Fruit fly (Drosophila melanogaster): ENCODE measurements around the gene TORIP.
A peak's percentile ranks its signal among the peaks of the same experiment; 100 is the strongest.

TORIP gene

dm6 chr3L:19791688-19792073 is 13.2 kb downstream of the TORIP start (continued):
- TF ChIP-seq Dip2 (GFP tag; IDR thresholded peaks at IDR 0.05) (no peak), Nf-YC (tag; optimal IDR thresholded peaks at IDR 0.05) (no peak), Myb (GFP tag; optimal IDR thresholded peaks at IDR 0.05) (no peak), Aef1 (GFP tag; IDR thresholded peaks at IDR 0.05) (no peak), CG30020 (tag; optimal IDR thresholded peaks at IDR 0.05) (no peak), rib (GFP tag; IDR thresholded peaks at IDR 0.05) (peak; percentile 95), caup (GFP tag; optimal IDR thresholded peaks at IDR 0.05; ENCODE audit: severe bottlenecking) (peak; percentile 53), slp2 (GFP tag; optimal IDR thresholded peaks at IDR 0.05) (no peak), tx (GFP tag; optimal IDR thresholded peaks at IDR 0.05) (no peak), CG7987 (GFP tag; optimal IDR thresholded peaks at IDR 0.05) (peak; percentile 17), maf-S (GFP tag; optimal IDR thresholded peaks at IDR 0.05) (no peak), CG10147 (GFP tag; optimal IDR thresholded peaks at IDR 0.05) (no peak), HLH3B (GFP tag; IDR thresholded peaks at IDR 0.05) (no peak), CG13624 (GFP tag; optimal IDR thresholded peaks at IDR 0.05) (no peak), trem (tag; optimal IDR thresholded peaks at IDR 0.05) (no peak), ranshi (GFP tag; IDR thresholded peaks at IDR 0.05) (no peak), CG18619 (GFP tag; optimal IDR thresholded peaks at IDR 0.05) (no peak), Ssrp (tag; optimal IDR thresholded peaks at IDR 0.05) (no peak), odd (GFP tag; optimal IDR thresholded peaks at IDR 0.05) (peak; percentile 20), Fer3 (tag; optimal IDR thresholded peaks at IDR 0.05) (no peak), corto (GFP tag; optimal IDR thresholded peaks at IDR 0.05) (no peak), bbx (GFP tag; IDR thresholded peaks at IDR 0.05; ENCODE audit: partially characterized antibody) (no peak), CG31224 (GFP tag; IDR thresholded peaks at IDR 0.05) (no peak), dpn (GFP tag; optimal IDR thresholded peaks at IDR 0.05) (no peak), CG17568 (GFP tag; optimal IDR thresholded peaks at IDR 0.05) (peak; percentile 19)

- TF ChIP-seq Dip2 (GFP tag; IDR thresholded peaks at IDR 0.05): no peak
- TF ChIP-seq dati (GFP tag; IDR thresholded peaks at IDR 0.05): no peak
- TF ChIP-seq Sry-β (GFP tag; optimal IDR thresholded peaks at IDR 0.05): peak; percentile 99
- TF ChIP-seq CG16813 (GFP tag; IDR thresholded peaks at IDR 0.05; ENCODE audit: partially characterized antibody): no peak
- TF ChIP-seq vfl (GFP tag; optimal IDR thresholded peaks at IDR 0.05): peak; percentile 46
- TF ChIP-seq Nf-YB (GFP tag; optimal IDR thresholded peaks at IDR 0.05): peak; percentile 44
- peak; percentile 19 for TF ChIP-seq en (GFP tag; optimal IDR thresholded peaks at IDR 0.05)
- peak; percentile 10; the same call in 1 of the 2 replicates for TF ChIP-seq al (GFP tag; IDR thresholded peaks at IDR 0.05)
- TF ChIP-seq CG14050 (GFP tag; IDR thresholded peaks at IDR 0.05): no peak
- TF ChIP-seq CG4360 (GFP tag; IDR thresholded peaks at IDR 0.05): 0 out of 2 replicates have a peak, but pooled peaks have one; percentile 22
- TF ChIP-seq zf30C (GFP tag; optimal IDR thresholded peaks at IDR 0.05): peak; percentile 75
- peak; percentile 71 for TF ChIP-seq dmrt11E (tag; optimal IDR thresholded peaks at IDR 0.05)
- TF ChIP-seq croc (GFP tag; conservative IDR thresholded peaks at IDR 0.05): peak; percentile 37; the same call in 2 of the 3 replicates
- TF ChIP-seq CG11560 (tag; IDR thresholded peaks at IDR 0.05): no peak
- TF ChIP-seq Deaf1 (tag; optimal IDR thresholded peaks at IDR 0.05): peak; percentile 17
- TF ChIP-seq nerfin-2 (GFP tag; IDR thresholded peaks at IDR 0.05; ENCODE audit: partially characterized antibody): no peak
- TF ChIP-seq Dbx (GFP tag; IDR thresholded peaks at IDR 0.05): peak; percentile 71
- no peak for TF ChIP-seq Asciz (GFP tag; optimal IDR thresholded peaks at IDR 0.05)
- TF ChIP-seq CG32532 (GFP tag; IDR thresholded peaks at IDR 0.05): peak; percentile 37; the same call in 1 of the 2 replicates
- no peak for TF ChIP-seq tap (tag; optimal IDR thresholded peaks at IDR 0.05)
- TF ChIP-seq D19A (tag; optimal IDR thresholded peaks at IDR 0.05): peak; percentile 62
- peak; percentile 15 for TF ChIP-seq CG18764 (GFP tag; optimal IDR thresholded peaks at IDR 0.05)
- TF ChIP-seq bigmax (GFP tag; optimal IDR thresholded peaks at IDR 0.05): no peak
- TF ChIP-seq CG9727 (GFP tag; optimal IDR thresholded peaks at IDR 0.05): peak; percentile 68
- TF ChIP-seq maf-S (GFP tag; optimal IDR thresholded peaks at IDR 0.05): peak; percentile 44
- TF ChIP-seq Dad (GFP tag; optimal IDR thresholded peaks at IDR 0.05): peak; percentile 26
- TF ChIP-seq Antp (GFP tag; optimal IDR thresholded peaks at IDR 0.05): peak; percentile 51
Observed at dm6 chr3L:19790929-19791687, 13.8 kb downstream of the TORIP start.
